Worm (Caenorhabditis elegans) whole organism, midembryonic: ENCODE results near the gene srw-51.

ENCODE experiments used
- T22C8.4 ChIP-seq: fragments of 200-800 bp; sonication (Bioruptor generic); IDR thresholded peaks from 2 replicates; pipeline ENCODE4 v1.3.6; 2022; ENCODE audit warnings: missing genetic modification characterization, missing compliant biosample characterization
- cog-1 ChIP-seq: sonication (generic microtip); optimal IDR thresholded peaks from 2 replicates; lab custom pipeline; 2016; ENCODE audit warnings: missing genetic modification characterization, missing compliant biosample characterization
- flt-1 ChIP-seq: fragments of 200-800 bp; sonication (Bioruptor generic); IDR thresholded peaks from 2 replicates; pipeline ENCODE4 v1.3.6; 2022; ENCODE audit warnings: missing genetic modification characterization, missing compliant biosample characterization
- klf-2 ChIP-seq: fragments of 200-800 bp; sonication (Bioruptor generic); conservative IDR thresholded peaks from 2 replicates; pipeline ENCODE4 v1.3.6; 2022; ENCODE audit warnings: missing genetic modification reagents, missing genetic modification characterization, missing compliant biosample characterization
- med-1 ChIP-seq: sonication (generic microtip); optimal IDR thresholded peaks from 2 replicates; lab custom pipeline; 2017; ENCODE audit warnings: missing genetic modification characterization, mild to moderate bottlenecking, missing compliant biosample characterization, antibody characterized with exemption, missing genetic modification reagents; ENCODE audit not compliant: insufficient read depth
- ref-1 ChIP-seq: fragments of 200-800 bp; sonication (Bioruptor generic); conservative IDR thresholded peaks from 2 replicates; pipeline ENCODE4 v1.3.6; 2022; ENCODE audit warnings: missing genetic modification reagents, missing genetic modification characterization, missing compliant biosample characterization
- tab-1 ChIP-seq: fragments of 200-800 bp; sonication (Bioruptor generic); IDR thresholded peaks from 2 replicates; pipeline ENCODE4 v1.3.6; 2022; ENCODE audit warnings: missing genetic modification characterization, missing compliant biosample characterization
- ztf-23 ChIP-seq: fragments of 200-800 bp; sonication (Bioruptor generic); IDR thresholded peaks from 2 replicates; pipeline ENCODE4 v1.3.6; 2022; ENCODE audit warnings: missing genetic modification reagents, missing genetic modification characterization, missing compliant biosample characterization
- ztf-29 ChIP-seq: fragments of 200-800 bp; sonication (Bioruptor generic); IDR thresholded peaks from 2 replicates; pipeline ENCODE4 v1.3.6; 2022; ENCODE audit warnings: missing genetic modification reagents, missing genetic modification characterization, missing compliant biosample characterization

DNA sequence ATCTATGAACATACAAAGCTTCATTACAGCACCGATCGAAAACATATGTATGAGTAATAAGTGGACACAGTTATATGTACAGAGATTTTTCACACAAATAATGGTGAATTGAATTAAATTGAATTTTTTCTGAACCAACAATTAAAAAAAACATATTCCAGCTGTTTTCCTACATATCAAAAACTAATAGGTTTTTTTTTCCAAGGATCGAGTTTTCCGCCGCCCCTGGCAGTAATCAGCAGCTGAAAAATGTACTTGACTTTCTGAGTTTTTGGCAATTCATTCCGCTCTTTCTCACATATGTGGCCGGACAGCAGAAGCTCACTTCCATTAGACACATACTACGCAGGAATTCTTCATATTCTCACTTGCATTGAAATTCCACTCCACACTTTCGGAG, 7.7 kb upstream of the srw-51 start, which contains the start of gene srh-174:
- TF ChIP-seq flt-1 (GFP tag; lab: Robert Waterston, UW) (no peak), klf-2 (no peak), ztf-29 (GFP tag; lab: Robert Waterston, UW) (no peak), med-1 (GFP tag; lab: Kevin White, UChicago) (no peak), tab-1 (GFP tag; lab: Robert Waterston, UW) (no peak), ztf-23 (no peak), ref-1 (GFP tag; lab: Robert Waterston, UW) (no peak), T22C8.4 (GFP tag; lab: Robert Waterston, UW) (no peak), cog-1 (tag; lab: Kevin White, UChicago) (no peak)
